Worm (Caenorhabditis elegans) whole organism, L1 larva: ENCODE measurements around the gene henn-1.

Experiments used
- C04F5.9 ChIP-seq: sonication (generic microtip); optimal IDR thresholded peaks from 2 replicates; lab custom pipeline; 2016; ENCODE audit warnings: missing genetic modification characterization, missing compliant biosample characterization
- C16A3.4 ChIP-seq: fragments of 150-350 bp; optimal IDR thresholded peaks from 2 replicates; lab custom pipeline; 2014; ENCODE audit warnings: missing biosample characterization, missing genetic modification characterization
- Y116A8C.19 ChIP-seq: sonication (generic microtip); optimal IDR thresholded peaks from 2 replicates; lab custom pipeline; 2016; ENCODE audit warnings: missing compliant biosample characterization, missing genetic modification characterization, borderline replicate concordance
- ama-1 ChIP-seq: fragments of 150-350 bp; optimal IDR thresholded peaks from 2 replicates; lab custom pipeline; 2014
- ceh-82 ChIP-seq, 3 experiments: fragments of 150-350 bp in 1 of 3; sonication (generic microtip) in 2 of 3; optimal IDR thresholded peaks; 2 replicates each; lab custom pipeline; 2014 to 2017; ENCODE audit warnings: missing biosample characterization in 3 of 3, missing genetic modification characterization in 3 of 3
- ces-1 ChIP-seq: fragments of 150-350 bp; optimal IDR thresholded peaks from 2 replicates; lab custom pipeline; 2014; ENCODE audit warnings: missing biosample characterization, missing genetic modification reagents, missing genetic modification characterization
- dpl-1 ChIP-seq, 3 experiments: fragments of 150-350 bp in 2 of 3; sonication (generic microtip) in 1 of 3; optimal IDR thresholded peaks; 2 replicates each; lab custom pipeline; 2014 to 2017; ENCODE audit warnings: missing biosample characterization in 3 of 3, missing genetic modification characterization in 3 of 3, missing genetic modification reagents in 3 of 3
- dsc-1 ChIP-seq: sonication (generic microtip); optimal IDR thresholded peaks from 2 replicates; lab custom pipeline; 2016; ENCODE audit warnings: mild to moderate bottlenecking, missing genetic modification characterization, missing compliant biosample characterization
- efl-1 ChIP-seq, 4 experiments: fragments of 150-350 bp; optimal IDR thresholded peaks in 3 of 4; peaks in 1 of 4; 1 replicate in 1 of 4; 2 replicates in 3 of 4; lab custom pipeline; 2014; ENCODE audit warnings: missing biosample characterization in 2 of 4, missing genetic modification characterization in 2 of 4, missing genetic modification reagents in 2 of 4
- efl-3 ChIP-seq: fragments of 200-800 bp; sonication (Bioruptor generic); optimal IDR thresholded peaks from 2 replicates; lab custom pipeline; 2018; ENCODE audit warnings: mild to moderate bottlenecking, missing genetic modification characterization, missing compliant biosample characterization
- egl-13 ChIP-seq: sonication (generic microtip); optimal IDR thresholded peaks from 2 replicates; lab custom pipeline; 2016; ENCODE audit warnings: missing genotype, missing genetic modification reagents, missing genetic modification characterization, missing compliant biosample characterization
- egl-27 ChIP-seq, 2 experiments: fragments of 150-350 bp in 1 of 2; sonication (generic microtip); optimal IDR thresholded peaks; 3 replicates each; lab custom pipeline; 2017 to 2018; ENCODE audit warnings: missing biosample characterization in 2 of 2, missing genetic modification characterization in 2 of 2, missing genetic modification reagents in 2 of 2
- elt-2 ChIP-seq: sonication (generic microtip); optimal IDR thresholded peaks from 2 replicates; lab custom pipeline; 2016; ENCODE audit warnings: missing genetic modification characterization, mild to moderate bottlenecking, inconsistent platforms, missing compliant biosample characterization, missing genetic modification reagents
- ets-5 ChIP-seq: fragments of 200-800 bp; sonication (Bioruptor generic); IDR thresholded peaks from 2 replicates; pipeline ENCODE4 v1.3.6; 2022; ENCODE audit warnings: missing genetic modification characterization, missing compliant biosample characterization
- fkh-10 ChIP-seq: sonication (generic microtip); optimal IDR thresholded peaks from 2 replicates; lab custom pipeline; 2017; ENCODE audit warnings: missing biosample characterization, missing genetic modification reagents, missing genetic modification characterization
- fkh-4 ChIP-seq: sonication (generic microtip); optimal IDR thresholded peaks from 2 replicates; lab custom pipeline; 2016; ENCODE audit warnings: missing compliant biosample characterization, missing genetic modification characterization, borderline replicate concordance
- fos-1 ChIP-seq: fragments of 150-350 bp; optimal IDR thresholded peaks from 2 replicates; lab custom pipeline; 2014; ENCODE audit warnings: missing biosample characterization, missing genetic modification characterization
- grh-1 ChIP-seq: fragments of 200-800 bp; sonication (Bioruptor generic); IDR thresholded peaks from 2 replicates; pipeline ENCODE4 v1.3.6; 2022; ENCODE audit warnings: missing genetic modification reagents, missing genetic modification characterization, missing compliant biosample characterization
- hlh-17 ChIP-seq: fragments of 200-800 bp; sonication (Bioruptor generic); optimal IDR thresholded peaks from 2 replicates; lab custom pipeline; 2018; ENCODE audit warnings: missing genetic modification characterization, mild to moderate bottlenecking, missing compliant biosample characterization, moderate library complexity, borderline replicate concordance
- hlh-4 ChIP-seq: sonication (generic microtip); optimal IDR thresholded peaks from 2 replicates; lab custom pipeline; 2016; ENCODE audit warnings: mild to moderate bottlenecking, missing genetic modification characterization, missing compliant biosample characterization
- hpl-2 ChIP-seq: fragments of 150-350 bp; optimal IDR thresholded peaks from 2 replicates; lab custom pipeline; 2014; ENCODE audit warnings: missing biosample characterization, missing genetic modification reagents, missing genetic modification characterization
- irx-1 ChIP-seq: sonication (generic microtip); optimal IDR thresholded peaks from 2 replicates; lab custom pipeline; 2016; ENCODE audit warnings: missing genetic modification characterization, missing compliant biosample characterization
- jun-1 ChIP-seq: fragments of 150-350 bp; optimal IDR thresholded peaks from 2 replicates; lab custom pipeline; 2014; ENCODE audit warnings: missing biosample characterization, missing genetic modification reagents, missing genetic modification characterization
- lin-13 ChIP-seq: fragments of 150-350 bp; optimal IDR thresholded peaks from 2 replicates; lab custom pipeline; 2014; ENCODE audit warnings: missing biosample characterization, missing genetic modification reagents, missing genetic modification characterization
- lin-15B ChIP-seq: fragments of 150-350 bp; sonication (generic microtip); optimal IDR thresholded peaks from 3 replicates; lab custom pipeline; 2014; ENCODE audit warnings: missing biosample characterization, missing genetic modification characterization
- lin-35 ChIP-seq, 2 experiments: fragments of 150-350 bp; optimal IDR thresholded peaks; 2 replicates each; lab custom pipeline; 2014; ENCODE audit warnings: missing biosample characterization in 2 of 2, missing genetic modification characterization in 2 of 2, missing genetic modification reagents in 2 of 2
- lir-3 ChIP-seq: sonication (generic microtip); optimal IDR thresholded peaks from 2 replicates; lab custom pipeline; 2016; ENCODE audit warnings: mild to moderate bottlenecking, missing genetic modification characterization, moderate library complexity, missing compliant biosample characterization; ENCODE audit not compliant: poor library complexity
- lsy-2 ChIP-seq, 2 experiments: fragments of 150-350 bp; optimal IDR thresholded peaks; 2 replicates each; lab custom pipeline; 2014; ENCODE audit warnings: missing biosample characterization in 2 of 2, missing genetic modification characterization in 2 of 2
- mab-9 ChIP-seq: fragments of 200-800 bp; sonication (Bioruptor generic); IDR thresholded peaks from 2 replicates; pipeline ENCODE4 v1.3.6; 2022; ENCODE audit warnings: missing genetic modification reagents, missing genetic modification characterization, missing compliant biosample characterization
- mef-2 ChIP-seq: fragments of 150-350 bp; optimal IDR thresholded peaks from 2 replicates; lab custom pipeline; 2014; ENCODE audit warnings: missing biosample characterization, missing genetic modification characterization
- mep-1 ChIP-seq: fragments of 150-350 bp; optimal IDR thresholded peaks from 2 replicates; lab custom pipeline; 2014; ENCODE audit warnings: missing biosample characterization, missing genetic modification characterization
- nhr-11 ChIP-seq: fragments of 150-350 bp; optimal IDR thresholded peaks from 2 replicates; lab custom pipeline; 2014; ENCODE audit warnings: missing biosample characterization, missing genetic modification characterization
- nhr-12 ChIP-seq: sonication (generic microtip); optimal IDR thresholded peaks from 2 replicates; lab custom pipeline; 2017; ENCODE audit warnings: missing biosample characterization, missing genetic modification characterization
- nhr-20 ChIP-seq: sonication (generic microtip); optimal IDR thresholded peaks from 2 replicates; lab custom pipeline; 2016; ENCODE audit warnings: mild to moderate bottlenecking, missing genetic modification characterization, missing compliant biosample characterization
- nhr-237 ChIP-seq: fragments of 150-350 bp; optimal IDR thresholded peaks from 2 replicates; lab custom pipeline; 2014; ENCODE audit warnings: missing biosample characterization, missing genetic modification characterization
- nhr-47 ChIP-seq: sonication (generic microtip); optimal IDR thresholded peaks from 2 replicates; lab custom pipeline; 2016; ENCODE audit warnings: mild to moderate bottlenecking, missing genetic modification characterization, moderate library complexity, missing compliant biosample characterization
- nhr-71 ChIP-seq: sonication (generic microtip); optimal IDR thresholded peaks from 2 replicates; lab custom pipeline; 2016; ENCODE audit warnings: mild to moderate bottlenecking, missing genetic modification characterization, moderate library complexity, missing compliant biosample characterization
- nhr-76 ChIP-seq: sonication (generic microtip); optimal IDR thresholded peaks from 2 replicates; lab custom pipeline; 2017; ENCODE audit warnings: missing biosample characterization, missing genetic modification characterization
- nhr-77 ChIP-seq: fragments of 150-350 bp; optimal IDR thresholded peaks from 2 replicates; lab custom pipeline; 2014; ENCODE audit warnings: missing biosample characterization, missing genetic modification characterization
- nhr-90 ChIP-seq: sonication (generic microtip); optimal IDR thresholded peaks from 2 replicates; lab custom pipeline; 2016; ENCODE audit warnings: mild to moderate bottlenecking, missing genetic modification characterization, missing compliant biosample characterization; ENCODE audit not compliant: poor library complexity
- pax-3 ChIP-seq: fragments of 200-800 bp; sonication (Bioruptor generic); optimal IDR thresholded peaks from 2 replicates; lab custom pipeline; 2018; ENCODE audit warnings: mild to moderate bottlenecking, missing genetic modification characterization, moderate library complexity, missing compliant biosample characterization
- sptf-1 ChIP-seq: fragments of 150-350 bp; optimal IDR thresholded peaks from 2 replicates; lab custom pipeline; 2014; ENCODE audit warnings: missing biosample characterization, missing genetic modification characterization
- swsn-7 ChIP-seq: sonication (generic microtip); optimal IDR thresholded peaks from 2 replicates; lab custom pipeline; 2016; ENCODE audit warnings: missing genetic modification characterization, missing compliant biosample characterization
- tbx-2 ChIP-seq: sonication (generic microtip); optimal IDR thresholded peaks from 2 replicates; lab custom pipeline; 2016; ENCODE audit warnings: missing genetic modification characterization, missing compliant biosample characterization
- unc-130 ChIP-seq: fragments of 150-350 bp; optimal IDR thresholded peaks from 2 replicates; lab custom pipeline; 2017; ENCODE audit warnings: missing biosample characterization, missing genetic modification characterization, inconsistent platforms
- unc-62 ChIP-seq: fragments of 150-350 bp; optimal IDR thresholded peaks from 2 replicates; lab custom pipeline; 2014; ENCODE audit warnings: missing biosample characterization, missing genetic modification reagents, missing genetic modification characterization
- unc-86 ChIP-seq: sonication (generic microtip); optimal IDR thresholded peaks from 2 replicates; lab custom pipeline; 2016; ENCODE audit warnings: missing genetic modification characterization, missing compliant biosample characterization
- vab-15 ChIP-seq: sonication (generic microtip); optimal IDR thresholded peaks from 2 replicates; lab custom pipeline; 2017; ENCODE audit warnings: missing genotype, mild to moderate bottlenecking, missing genetic modification characterization, missing compliant biosample characterization
- xbp-1 ChIP-seq: sonication (generic microtip); optimal IDR thresholded peaks from 2 replicates; lab custom pipeline; 2016; ENCODE audit warnings: missing genetic modification characterization, missing compliant biosample characterization
- zag-1 ChIP-seq: fragments of 150-350 bp; optimal IDR thresholded peaks from 2 replicates; lab custom pipeline; 2014; ENCODE audit warnings: missing biosample characterization, missing genetic modification characterization
- ztf-4 ChIP-seq: fragments of 150-350 bp; optimal IDR thresholded peaks from 2 replicates; lab custom pipeline; 2014; ENCODE audit warnings: missing biosample characterization, missing genetic modification characterization

henn-1 gene

DNA sequence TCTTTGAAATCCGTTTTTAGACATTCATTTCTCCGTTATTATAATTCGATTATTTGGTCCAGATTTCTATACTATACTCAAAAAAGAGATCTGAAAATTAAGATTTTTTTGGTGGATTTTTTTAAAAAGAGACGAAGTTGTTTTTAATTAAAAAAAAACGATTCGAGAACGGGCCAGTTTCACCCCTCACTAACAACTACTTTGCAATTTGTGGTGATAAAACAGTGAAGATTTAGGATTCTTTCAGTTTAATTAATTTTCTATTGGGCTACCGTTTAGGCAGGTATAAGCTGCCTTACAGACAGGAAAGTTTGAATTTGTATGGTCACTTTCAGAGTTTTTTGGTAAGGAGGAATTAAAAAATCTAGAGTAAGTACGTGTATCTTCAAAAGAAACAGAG, 31.3 kb upstream of the henn-1 start, which contains the start of gene unc-36:
unc-36 (minus strand) TSS at position 101 of the 400 bp plus-strand sequence.
- TF ChIP-seq hpl-2 (GFP tag; lab: Kevin White, UChicago) (no peak), efl-3 (GFP tag; lab: Kevin White, UChicago) (no peak), nhr-237 (tag; lab: Kevin White, UChicago) (no peak), nhr-12 (no peak), zag-1 (tag; lab: Kevin White, UChicago) (no peak)
- TF ChIP-seq, all 84 proteins: peak for 0

DNA sequence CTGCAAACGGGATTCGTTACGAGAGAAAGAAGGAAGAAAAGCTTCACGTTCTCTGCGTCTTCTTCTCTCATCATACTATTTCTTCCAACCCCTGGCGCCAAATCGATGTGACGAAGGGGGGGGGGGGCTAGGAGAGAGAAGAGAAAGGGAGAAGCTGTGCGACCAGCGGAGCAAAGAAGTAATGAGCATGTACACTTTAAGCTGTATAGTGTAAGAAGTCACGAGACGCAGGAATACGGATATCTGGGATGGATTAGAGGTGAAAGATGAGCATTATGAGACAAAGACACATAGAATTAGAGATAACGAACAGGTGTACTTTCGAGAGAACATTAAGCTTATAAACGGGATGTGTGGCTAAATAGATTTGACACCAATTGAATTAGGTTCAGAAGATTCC, 30.7 kb upstream of the henn-1 start:
- TF ChIP-seq nhr-237 (tag; lab: Kevin White, UChicago) (no peak), nhr-12 (no peak), lin-35 (GFP tag; optimal IDR thresholded peaks at IDR 0.05; lab: Kevin White, UChicago) (peak in 1 of 2 experiments; percentile 51), lin-15B (tag; lab: Kevin White, UChicago) (no peak), mab-9 (GFP tag; lab: Robert Waterston, UW) (no peak), nhr-20 (tag; lab: Kevin White, UChicago) (peak; percentile 26), egl-27 (tag; optimal IDR thresholded peaks at IDR 0.05; lab: Kevin White, UChicago) (no peak), C16A3.4 (tag; lab: Kevin White, UChicago) (no peak), mep-1 (peak; percentile 26), irx-1 (no peak), nhr-47 (no peak), unc-62 (GFP tag; lab: Kevin White, UChicago) (no peak), dsc-1 (tag; lab: Kevin White, UChicago) (peak; percentile 76), nhr-76 (tag; lab: Kevin White, UChicago) (no peak), hlh-17 (GFP tag; lab: Kevin White, UChicago) (no peak), nhr-77 (no peak), hlh-4 (tag; lab: Kevin White, UChicago) (no peak), grh-1 (GFP tag; lab: Robert Waterston, UW) (no peak), ama-1 (lab: Kevin White, UChicago) (no peak), mef-2 (tag; lab: Kevin White, UChicago) (no peak), fkh-4 (no peak), tbx-2 (tag; lab: Kevin White, UChicago) (peak; percentile 55), ces-1 (no peak), ets-5 (GFP tag; lab: Robert Waterston, UW) (no peak), xbp-1 (tag; lab: Kevin White, UChicago) (peak; percentile 3), lsy-2 (tag; optimal IDR thresholded peaks at IDR 0.05; lab: Kevin White, UChicago) (peak; percentile 52 to 57), elt-2 (tag; lab: Kevin White, UChicago) (no peak), ztf-4 (tag; lab: Kevin White, UChicago) (peak; percentile 25), nhr-71 (tag; lab: Kevin White, UChicago) (peak; percentile 76), swsn-7 (tag; lab: Kevin White, UChicago) (peak; percentile 56), unc-86 (peak; percentile 60), C04F5.9 (tag; lab: Kevin White, UChicago) (no peak), jun-1 (tag; lab: Kevin White, UChicago) (no peak), pax-3 (peak; percentile 42), vab-15 (no peak), nhr-90 (tag; lab: Kevin White, UChicago) (no peak), dpl-1 (GFP tag; optimal IDR thresholded peaks at IDR 0.05; lab: Kevin White, UChicago) (peak in 1 of 3 experiments; percentile 32), nhr-11 (tag; lab: Kevin White, UChicago) (no peak), ceh-82 (tag; optimal IDR thresholded peaks at IDR 0.05; lab: Kevin White, UChicago) (peak in 2 of 3 experiments; percentile 17 to 55), Y116A8C.19 (no peak), lin-13 (GFP tag; lab: Kevin White, UChicago) (no peak), fkh-10 (GFP tag; lab: Kevin White, UChicago) (peak; percentile 30), sptf-1 (tag; lab: Kevin White, UChicago) (no peak), efl-1 (optimal IDR thresholded peaks at IDR 0.05; lab: Kevin White, UChicago) (peak; percentile 46 to 48), efl-1 (GFP tag; optimal IDR thresholded peaks at IDR 0.05 in 1 of 2; lab: Kevin White, UChicago) (peak; percentile 38 to 86), lir-3 (peak; percentile 19), fos-1 (tag; lab: Kevin White, UChicago) (no peak), unc-130 (tag; lab: Kevin White, UChicago) (no peak), egl-13 (tag; lab: Kevin White, UChicago) (peak; percentile 58)
